Worm (Caenorhabditis elegans) whole organism, L1 larva: ENCODE measurements around the gene chst-1.

Experiments used
- C04F5.9 ChIP-seq: sonication (generic microtip); optimal IDR thresholded peaks from 2 replicates; lab custom pipeline; 2016; ENCODE audit warnings: missing genetic modification characterization, missing compliant biosample characterization
- C16A3.4 ChIP-seq: fragments of 150-350 bp; optimal IDR thresholded peaks from 2 replicates; lab custom pipeline; 2014; ENCODE audit warnings: missing biosample characterization, missing genetic modification characterization
- C34B4.2 ChIP-seq: sonication (generic microtip); optimal IDR thresholded peaks from 2 replicates; lab custom pipeline; 2017; ENCODE audit warnings: mild to moderate bottlenecking, missing genetic modification characterization, missing compliant biosample characterization
- F16B12.6 ChIP-seq: fragments of 150-350 bp; optimal IDR thresholded peaks from 2 replicates; lab custom pipeline; 2014; ENCODE audit warnings: missing biosample characterization, missing genetic modification characterization
- Y116A8C.19 ChIP-seq: sonication (generic microtip); optimal IDR thresholded peaks from 2 replicates; lab custom pipeline; 2016; ENCODE audit warnings: missing compliant biosample characterization, missing genetic modification characterization, borderline replicate concordance
- aha-1 ChIP-seq: fragments of 150-350 bp; optimal IDR thresholded peaks from 2 replicates; lab custom pipeline; 2014; ENCODE audit warnings: missing biosample characterization, missing genetic modification characterization
- aly-2 ChIP-seq: fragments of 150-350 bp; optimal IDR thresholded peaks from 2 replicates; lab custom pipeline; 2014; ENCODE audit warnings: missing biosample characterization, missing genetic modification characterization
- ama-1 ChIP-seq: fragments of 150-350 bp; optimal IDR thresholded peaks from 2 replicates; lab custom pipeline; 2014
- blmp-1 ChIP-seq: fragments of 150-350 bp; optimal IDR thresholded peaks from 2 replicates; lab custom pipeline; 2014; ENCODE audit warnings: missing biosample characterization, missing genetic modification characterization
- ceh-8 ChIP-seq: fragments of 200-800 bp; sonication (Bioruptor generic); optimal IDR thresholded peaks from 2 replicates; lab custom pipeline; 2018; ENCODE audit warnings: mild to moderate bottlenecking, missing genetic modification characterization, moderate library complexity, missing compliant biosample characterization
- ceh-82 ChIP-seq, 3 experiments: fragments of 150-350 bp in 1 of 3; sonication (generic microtip) in 2 of 3; optimal IDR thresholded peaks; 2 replicates each; lab custom pipeline; 2014 to 2017; ENCODE audit warnings: missing biosample characterization in 3 of 3, missing genetic modification characterization in 3 of 3
- ceh-88 ChIP-seq: fragments of 200-800 bp; sonication (Bioruptor generic); IDR thresholded peaks from 2 replicates; pipeline ENCODE4 v1.3.6; 2022; ENCODE audit warnings: missing genetic modification characterization, missing compliant biosample characterization
- ceh-90 ChIP-seq: sonication (generic microtip); optimal IDR thresholded peaks from 2 replicates; lab custom pipeline; 2016; ENCODE audit warnings: missing genetic modification characterization, missing compliant biosample characterization
- dpl-1 ChIP-seq, 3 experiments: fragments of 150-350 bp in 2 of 3; sonication (generic microtip) in 1 of 3; optimal IDR thresholded peaks; 2 replicates each; lab custom pipeline; 2014 to 2017; ENCODE audit warnings: missing biosample characterization in 3 of 3, missing genetic modification characterization in 3 of 3, missing genetic modification reagents in 3 of 3
- efl-1 ChIP-seq, 4 experiments: fragments of 150-350 bp; optimal IDR thresholded peaks in 3 of 4; peaks in 1 of 4; 1 replicate in 1 of 4; 2 replicates in 3 of 4; lab custom pipeline; 2014; ENCODE audit warnings: missing biosample characterization in 2 of 4, missing genetic modification characterization in 2 of 4, missing genetic modification reagents in 2 of 4
- elt-3 ChIP-seq, 6 experiments: fragments of 150-350 bp in 1 of 6; sonication (generic microtip); optimal IDR thresholded peaks; 2 replicates each; lab custom pipeline; 2017 to 2018; ENCODE audit warnings: missing biosample characterization in 6 of 6, missing genetic modification characterization in 6 of 6, inconsistent platforms in 1 of 6
- fkh-10 ChIP-seq: sonication (generic microtip); optimal IDR thresholded peaks from 2 replicates; lab custom pipeline; 2017; ENCODE audit warnings: missing biosample characterization, missing genetic modification reagents, missing genetic modification characterization
- fkh-4 ChIP-seq: sonication (generic microtip); optimal IDR thresholded peaks from 2 replicates; lab custom pipeline; 2016; ENCODE audit warnings: missing compliant biosample characterization, missing genetic modification characterization, borderline replicate concordance
- fkh-8 ChIP-seq: sonication (generic microtip); optimal IDR thresholded peaks from 2 replicates; lab custom pipeline; 2016; ENCODE audit warnings: mild to moderate bottlenecking, missing genetic modification characterization, missing compliant biosample characterization
- hlh-17 ChIP-seq: fragments of 200-800 bp; sonication (Bioruptor generic); optimal IDR thresholded peaks from 2 replicates; lab custom pipeline; 2018; ENCODE audit warnings: missing genetic modification characterization, mild to moderate bottlenecking, missing compliant biosample characterization, moderate library complexity, borderline replicate concordance
- hpl-2 ChIP-seq: fragments of 150-350 bp; optimal IDR thresholded peaks from 2 replicates; lab custom pipeline; 2014; ENCODE audit warnings: missing biosample characterization, missing genetic modification reagents, missing genetic modification characterization
- irx-1 ChIP-seq: sonication (generic microtip); optimal IDR thresholded peaks from 2 replicates; lab custom pipeline; 2016; ENCODE audit warnings: missing genetic modification characterization, missing compliant biosample characterization
- lin-13 ChIP-seq: fragments of 150-350 bp; optimal IDR thresholded peaks from 2 replicates; lab custom pipeline; 2014; ENCODE audit warnings: missing biosample characterization, missing genetic modification reagents, missing genetic modification characterization
- lin-14 ChIP-seq: fragments of 200-800 bp; sonication (Bioruptor generic); optimal IDR thresholded peaks from 2 replicates; lab custom pipeline; 2018; ENCODE audit warnings: mild to moderate bottlenecking, missing genetic modification characterization, moderate library complexity, missing compliant biosample characterization
- lin-15B ChIP-seq: fragments of 150-350 bp; sonication (generic microtip); optimal IDR thresholded peaks from 3 replicates; lab custom pipeline; 2014; ENCODE audit warnings: missing biosample characterization, missing genetic modification characterization
- lin-35 ChIP-seq, 2 experiments: fragments of 150-350 bp; optimal IDR thresholded peaks; 2 replicates each; lab custom pipeline; 2014; ENCODE audit warnings: missing biosample characterization in 2 of 2, missing genetic modification characterization in 2 of 2, missing genetic modification reagents in 2 of 2
- lin-39 ChIP-seq: fragments of 150-350 bp; optimal IDR thresholded peaks from 2 replicates; lab custom pipeline; 2014; ENCODE audit warnings: missing biosample characterization, missing genetic modification reagents, missing genetic modification characterization
- lir-3 ChIP-seq: sonication (generic microtip); optimal IDR thresholded peaks from 2 replicates; lab custom pipeline; 2016; ENCODE audit warnings: mild to moderate bottlenecking, missing genetic modification characterization, moderate library complexity, missing compliant biosample characterization; ENCODE audit not compliant: poor library complexity
- lsy-2 ChIP-seq, 2 experiments: fragments of 150-350 bp; optimal IDR thresholded peaks; 2 replicates each; lab custom pipeline; 2014; ENCODE audit warnings: missing biosample characterization in 2 of 2, missing genetic modification characterization in 2 of 2
- mdl-1 ChIP-seq, 2 experiments: fragments of 150-350 bp; optimal IDR thresholded peaks; 2 replicates each; lab custom pipeline; 2014 to 2017; ENCODE audit warnings: missing biosample characterization in 2 of 2, missing genetic modification characterization in 2 of 2, inconsistent platforms in 1 of 2
- nhr-12 ChIP-seq: sonication (generic microtip); optimal IDR thresholded peaks from 2 replicates; lab custom pipeline; 2017; ENCODE audit warnings: missing biosample characterization, missing genetic modification characterization
- nhr-19 ChIP-seq: fragments of 200-800 bp; sonication (Bioruptor generic); conservative IDR thresholded peaks from 2 replicates; pipeline ENCODE4 v1.3.6; 2022; ENCODE audit warnings: missing genetic modification characterization, missing compliant biosample characterization
- nhr-20 ChIP-seq: sonication (generic microtip); optimal IDR thresholded peaks from 2 replicates; lab custom pipeline; 2016; ENCODE audit warnings: mild to moderate bottlenecking, missing genetic modification characterization, missing compliant biosample characterization
- nhr-28 ChIP-seq: fragments of 150-350 bp; optimal IDR thresholded peaks from 2 replicates; lab custom pipeline; 2014; ENCODE audit warnings: missing biosample characterization, missing genetic modification characterization
- nhr-47 ChIP-seq: sonication (generic microtip); optimal IDR thresholded peaks from 2 replicates; lab custom pipeline; 2016; ENCODE audit warnings: mild to moderate bottlenecking, missing genetic modification characterization, moderate library complexity, missing compliant biosample characterization
- nhr-85 ChIP-seq: sonication (generic microtip); peaks from one replicate; lab custom pipeline; 2016; ENCODE audit warnings: missing genetic modification characterization, inconsistent platforms, missing compliant biosample characterization
- pag-3 ChIP-seq: sonication (generic microtip); optimal IDR thresholded peaks from 2 replicates; lab custom pipeline; 2017; ENCODE audit warnings: missing genetic modification characterization, mild to moderate bottlenecking, missing compliant biosample characterization, antibody characterized with exemption, borderline replicate concordance; ENCODE audit not compliant: insufficient read depth
- pax-3 ChIP-seq: fragments of 200-800 bp; sonication (Bioruptor generic); optimal IDR thresholded peaks from 2 replicates; lab custom pipeline; 2018; ENCODE audit warnings: mild to moderate bottlenecking, missing genetic modification characterization, moderate library complexity, missing compliant biosample characterization
- pqm-1 ChIP-seq: sonication (generic microtip); optimal IDR thresholded peaks from 3 replicates; lab custom pipeline; 2017; ENCODE audit warnings: missing biosample characterization, missing genetic modification characterization
- rnt-1 ChIP-seq: sonication (generic microtip); optimal IDR thresholded peaks from 2 replicates; lab custom pipeline; 2016; ENCODE audit warnings: mild to moderate bottlenecking, missing genetic modification characterization, moderate library complexity, missing compliant biosample characterization
- skn-1 ChIP-seq: fragments of 150-350 bp; optimal IDR thresholded peaks from 2 replicates; lab custom pipeline; 2014; ENCODE audit warnings: missing biosample characterization, missing genetic modification characterization
- snu-23 ChIP-seq: sonication (generic microtip); optimal IDR thresholded peaks from 2 replicates; lab custom pipeline; 2016; ENCODE audit warnings: missing genetic modification characterization, missing compliant biosample characterization
- sox-4 ChIP-seq: sonication (generic microtip); optimal IDR thresholded peaks from 2 replicates; lab custom pipeline; 2016; ENCODE audit warnings: missing genetic modification characterization, missing compliant biosample characterization
- sptf-1 ChIP-seq: fragments of 150-350 bp; optimal IDR thresholded peaks from 2 replicates; lab custom pipeline; 2014; ENCODE audit warnings: missing biosample characterization, missing genetic modification characterization
- sup-37 ChIP-seq: fragments of 200-800 bp; sonication (Bioruptor generic); optimal IDR thresholded peaks from 2 replicates; lab custom pipeline; 2018; ENCODE audit warnings: mild to moderate bottlenecking, missing genetic modification characterization, missing compliant biosample characterization
- swsn-7 ChIP-seq: sonication (generic microtip); optimal IDR thresholded peaks from 2 replicates; lab custom pipeline; 2016; ENCODE audit warnings: missing genetic modification characterization, missing compliant biosample characterization
- tlp-1 ChIP-seq: fragments of 150-350 bp; optimal IDR thresholded peaks from 2 replicates; lab custom pipeline; 2014; ENCODE audit warnings: missing biosample characterization, missing genetic modification characterization
- unc-130 ChIP-seq: fragments of 150-350 bp; optimal IDR thresholded peaks from 2 replicates; lab custom pipeline; 2017; ENCODE audit warnings: missing biosample characterization, missing genetic modification characterization, inconsistent platforms
- unc-86 ChIP-seq: sonication (generic microtip); optimal IDR thresholded peaks from 2 replicates; lab custom pipeline; 2016; ENCODE audit warnings: missing genetic modification characterization, missing compliant biosample characterization
- unc-98 ChIP-seq: fragments of 200-800 bp; sonication (Bioruptor generic); IDR thresholded peaks from 2 replicates; pipeline ENCODE4 v1.3.6; 2022; ENCODE audit warnings: missing genetic modification characterization, missing compliant biosample characterization
- zip-4 ChIP-seq: fragments of 200-800 bp; sonication (Bioruptor generic); optimal IDR thresholded peaks from 2 replicates; lab custom pipeline; 2018; ENCODE audit warnings: mild to moderate bottlenecking, missing genetic modification characterization, moderate library complexity, missing compliant biosample characterization

The chst-1 gene

ce11 chrII:8071801-8072544 lies 34.8 kb downstream of the chst-1 start:
- TF ChIP-seq unc-98 (no peak), lin-39 (tag; lab: Kevin White, UChicago) (no peak), C34B4.2 (tag; lab: Kevin White, UChicago) (no peak), Y116A8C.19 (tag; lab: Kevin White, UChicago) (no peak), ceh-8 (GFP tag; lab: Kevin White, UChicago) (no peak), lir-3 (tag; lab: Kevin White, UChicago) (peak; percentile 63), sptf-1 (tag; lab: Kevin White, UChicago) (no peak), rnt-1 (no peak), C16A3.4 (tag; lab: Kevin White, UChicago) (peak; percentile 28), lin-13 (no peak), fkh-8 (tag; lab: Kevin White, UChicago) (peak; percentile 85), ceh-82 (tag; optimal IDR thresholded peaks at IDR 0.05; lab: Kevin White, UChicago) (peak in 1 of 3 experiments; percentile 33), nhr-12 (tag; lab: Kevin White, UChicago) (no peak), efl-1 (optimal IDR thresholded peaks at IDR 0.05; lab: Kevin White, UChicago) (peak; percentile 19 to 44), efl-1 (GFP tag; optimal IDR thresholded peaks at IDR 0.05 in 1 of 2; lab: Kevin White, UChicago) (peak; percentile 18 to 91), lin-14 (GFP tag; lab: Kevin White, UChicago) (peak; percentile 92), ama-1 (lab: Kevin White, UChicago) (no peak), aly-2 (tag; lab: Kevin White, UChicago) (no peak), snu-23 (GFP tag; lab: Kevin White, UChicago) (peak; percentile 73), C04F5.9 (tag; lab: Kevin White, UChicago) (no peak), lsy-2 (tag; optimal IDR thresholded peaks at IDR 0.05; lab: Kevin White, UChicago) (peak; percentile 56 to 64), fkh-4 (tag; lab: Kevin White, UChicago) (no peak), swsn-7 (tag; lab: Kevin White, UChicago) (peak; percentile 54), lin-35 (GFP tag; optimal IDR thresholded peaks at IDR 0.05; lab: Kevin White, UChicago) (peak; percentile 49 to 61), tlp-1 (tag; lab: Kevin White, UChicago) (no peak), zip-4 (GFP tag; lab: Kevin White, UChicago) (no peak), sox-4 (tag; lab: Kevin White, UChicago) (no peak), nhr-20 (tag; lab: Kevin White, UChicago) (peak; percentile 69), sup-37 (GFP tag; lab: Kevin White, UChicago) (peak; percentile 4), hpl-2 (GFP tag; lab: Kevin White, UChicago) (no peak), dpl-1 (GFP tag; optimal IDR thresholded peaks at IDR 0.05; lab: Kevin White, UChicago) (peak in 2 of 3 experiments; percentile 4 to 38), nhr-19 (GFP tag; lab: Robert Waterston, UW) (peak; percentile 81), nhr-85 (tag; lab: Kevin White, UChicago) (peak; percentile 44), ceh-88 (GFP tag; lab: Robert Waterston, UW) (no peak; the same call in 1 of the 2 replicates), pag-3 (tag; lab: Kevin White, UChicago) (no peak), unc-130 (tag; lab: Kevin White, UChicago) (peak; percentile 23), pax-3 (peak; percentile 13), fkh-10 (GFP tag; lab: Kevin White, UChicago) (no peak), irx-1 (peak; percentile 38), pqm-1 (tag; lab: Kevin White, UChicago) (no peak), hlh-17 (GFP tag; lab: Kevin White, UChicago) (no peak), F16B12.6 (tag; lab: Kevin White, UChicago) (no peak), unc-86 (tag; lab: Kevin White, UChicago) (peak; percentile 73), blmp-1 (tag; lab: Kevin White, UChicago) (peak; percentile 59), aha-1 (tag; lab: Kevin White, UChicago) (no peak), nhr-28 (tag; lab: Kevin White, UChicago) (no peak), lin-15B (no peak), nhr-47 (tag; lab: Kevin White, UChicago) (peak; percentile 70), skn-1 (peak; percentile 35), mdl-1 (tag; optimal IDR thresholded peaks at IDR 0.05; lab: Kevin White, UChicago) (peak in 1 of 2 experiments; percentile 78), elt-3 (tag; optimal IDR thresholded peaks at IDR 0.05; lab: Kevin White, UChicago) (peak in 2 of 6 experiments; percentile 45 to 66), ceh-90 (tag; lab: Kevin White, UChicago) (no peak)
